Fruit fly (Drosophila melanogaster): ENCODE measurements around the gene CG33061.

The CG33061 gene

DNA sequence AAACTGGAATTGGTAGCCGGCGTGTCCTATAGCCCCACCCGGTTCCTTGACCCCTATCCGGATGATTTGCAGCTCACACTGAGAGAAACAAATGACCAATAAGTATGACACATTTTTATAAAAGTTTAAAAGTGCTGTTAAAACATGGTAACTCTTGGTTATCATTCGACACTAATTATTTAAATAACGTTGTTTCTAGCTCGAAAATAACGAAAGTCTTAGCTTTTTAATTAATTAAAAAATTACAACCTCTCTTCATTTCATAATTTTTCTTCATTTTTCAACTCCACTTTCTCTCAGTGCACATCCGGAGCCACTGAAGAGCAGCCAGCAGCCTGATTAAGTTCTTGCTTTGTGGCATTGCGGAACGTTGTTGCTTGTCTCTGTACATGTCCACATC, 34.6 kb downstream of the CG33061 start:
- TF ChIP-seq fd96Cb (tag; optimal IDR thresholded peaks at IDR 0.05) (peak; percentile 13), exex (tag; optimal IDR thresholded peaks at IDR 0.05) (no peak), Atf6 (GFP tag; IDR thresholded peaks at IDR 0.05) (no peak), CG4707 (GFP tag; optimal IDR thresholded peaks at IDR 0.05) (no peak), bsh (GFP tag; optimal IDR thresholded peaks at IDR 0.05) (peak in 1 of 2 experiments; percentile 64), CG17802 (tag; optimal IDR thresholded peaks at IDR 0.05) (no peak), ssp (GFP tag; IDR thresholded peaks at IDR 0.05) (no peak), NfI (GFP tag; optimal IDR thresholded peaks at IDR 0.05) (no peak), CG8281 (tag; optimal IDR thresholded peaks at IDR 0.05) (no peak), CG3163 (GFP tag; optimal IDR thresholded peaks at IDR 0.05) (no peak), Rx (GFP tag; IDR thresholded peaks at IDR 0.05) (no peak), Hsf (GFP tag; optimal IDR thresholded peaks at IDR 0.05) (peak; percentile 6), CG10654 (GFP tag; optimal IDR thresholded peaks at IDR 0.05) (no peak), sens (GFP tag) (peak; percentile 75), Dref (GFP tag; IDR thresholded peaks at IDR 0.05) (no peak), Sox100B (GFP tag; optimal IDR thresholded peaks at IDR 0.05) (peak; percentile 6), CG11456 (GFP tag; IDR thresholded peaks at IDR 0.05) (no peak), dmrt99B (tag; optimal IDR thresholded peaks at IDR 0.05) (no peak), jigr1 (GFP tag; IDR thresholded peaks at IDR 0.05) (no peak), odd (GFP tag; optimal IDR thresholded peaks at IDR 0.05) (no peak), CG1233 (GFP tag; optimal IDR thresholded peaks at IDR 0.05) (no peak), grau (tag; optimal IDR thresholded peaks at IDR 0.05) (peak; percentile 5), CG4424 (GFP tag; optimal IDR thresholded peaks at IDR 0.05) (peak; percentile 9), CG17359 (tag; optimal IDR thresholded peaks at IDR 0.05) (no peak), NC2α (GFP tag; optimal IDR thresholded peaks at IDR 0.05) (no peak), CG12391 (tag; optimal IDR thresholded peaks at IDR 0.05) (peak; percentile 1), toy (GFP tag; IDR thresholded peaks at IDR 0.05) (no peak), Blimp-1 (GFP tag; optimal IDR thresholded peaks at IDR 0.05) (peak; percentile 30), Stat92E (GFP tag; optimal IDR thresholded peaks at IDR 0.05) (no peak), CG6654 (GFP tag; optimal IDR thresholded peaks at IDR 0.05) (no peak), CG9797 (GFP tag; optimal IDR thresholded peaks at IDR 0.05) (no peak), CG12299 (tag; optimal IDR thresholded peaks at IDR 0.05) (no peak), CG10979 (tag; optimal IDR thresholded peaks at IDR 0.05) (peak; percentile 16), Drgx (GFP tag; IDR thresholded peaks at IDR 0.05) (peak; percentile 63), nom (GFP tag; optimal IDR thresholded peaks at IDR 0.05) (peak; percentile 89), CG7839 (tag; optimal IDR thresholded peaks at IDR 0.05) (peak; percentile 8), CG18764 (GFP tag; optimal IDR thresholded peaks at IDR 0.05) (no peak), tgo (GFP tag; IDR thresholded peaks at IDR 0.05) (no peak), CG32772 (GFP tag; IDR thresholded peaks at IDR 0.05) (no peak), Hr3 (GFP tag; optimal IDR thresholded peaks at IDR 0.05) (no peak), Med (GFP tag) (peak; percentile 44), da (GFP tag; optimal IDR thresholded peaks at IDR 0.05) (no peak), lbe (GFP tag; optimal IDR thresholded peaks at IDR 0.05) (peak; percentile 47), ab (GFP tag; optimal IDR thresholded peaks at IDR 0.05) (no peak)
